Fruit fly (Drosophila melanogaster) whole organism, embryonic: ENCODE results near the gene Pde9.

ENCODE experiments used
- Adf1 ChIP-seq: fragments of 200-800 bp; sonication (Bioruptor generic); IDR thresholded peaks from 2 replicates; pipeline ENCODE4 v1.3.6; 2022; ENCODE audit warnings: missing biosample characterization, missing genetic modification characterization
- B-H2 ChIP-seq: fragments of 200-800 bp; sonication (Bioruptor generic); optimal IDR thresholded peaks from 2 replicates; lab custom pipeline; 2018; ENCODE audit warnings: missing biosample characterization, mild to moderate bottlenecking, missing genetic modification characterization
- CG10209 ChIP-seq: fragments of 200-800 bp; sonication (Bioruptor generic); optimal IDR thresholded peaks from 3 replicates; lab custom pipeline; 2017; ENCODE audit warnings: missing biosample characterization, mild to moderate bottlenecking, missing genetic modification characterization, missing genetic modification reagents
- CG10274 ChIP-seq: fragments of 200-800 bp; sonication (Bioruptor generic); optimal IDR thresholded peaks from 3 replicates; lab custom pipeline; 2017; ENCODE audit warnings: missing biosample characterization, mild to moderate bottlenecking, missing genetic modification characterization
- CG10543 ChIP-seq: fragments of 200-800 bp; sonication (Bioruptor generic); optimal IDR thresholded peaks from 3 replicates; lab custom pipeline; 2017; ENCODE audit warnings: missing biosample characterization, mild to moderate bottlenecking, missing genetic modification characterization, moderate library complexity
- CG12155 ChIP-seq: fragments of 200-800 bp; sonication (Bioruptor generic); optimal IDR thresholded peaks from 3 replicates; lab custom pipeline; 2016; ENCODE audit warnings: missing biosample characterization, missing genetic modification characterization
- CG13424 ChIP-seq: fragments of 200-800 bp; sonication (Bioruptor generic); optimal IDR thresholded peaks from 2 replicates; lab custom pipeline; 2019; ENCODE audit warnings: missing biosample characterization, mild to moderate bottlenecking, missing genetic modification characterization, moderate library complexity
- CG16813 ChIP-seq: fragments of 200-800 bp; sonication (Bioruptor generic); IDR thresholded peaks from 3 replicates; pipeline ENCODE4 v1.3.6; 2022; ENCODE audit warnings: missing biosample characterization, missing genetic modification characterization; ENCODE audit not compliant: partially characterized antibody
- CG18262 ChIP-seq: fragments of 200-800 bp; optimal IDR thresholded peaks from 3 replicates; lab custom pipeline; 2019; ENCODE audit warnings: missing biosample characterization, mild to moderate bottlenecking, missing genetic modification characterization, moderate library complexity
- CG18764 ChIP-seq: fragments of 200-800 bp; sonication (Bioruptor generic); optimal IDR thresholded peaks from 3 replicates; lab custom pipeline; 2016; ENCODE audit warnings: missing biosample characterization, missing genetic modification characterization
- CG2199 ChIP-seq: fragments of 200-800 bp; sonication (Bioruptor generic); IDR thresholded peaks from 3 replicates; pipeline ENCODE4 v1.3.6; 2022; ENCODE audit warnings: missing biosample characterization, missing genetic modification characterization
- CG3163 ChIP-seq: fragments of 200-800 bp; sonication (Bioruptor generic); optimal IDR thresholded peaks from 3 replicates; lab custom pipeline; 2016; ENCODE audit warnings: missing biosample characterization, missing genetic modification characterization
- CG3281 ChIP-seq: fragments of 200-800 bp; sonication (Bioruptor generic); optimal IDR thresholded peaks from 3 replicates; lab custom pipeline; 2017; ENCODE audit warnings: missing biosample characterization, mild to moderate bottlenecking, missing genetic modification characterization
- CG34224 ChIP-seq: fragments of 200-800 bp; sonication (Bioruptor generic); IDR thresholded peaks from 3 replicates; pipeline ENCODE4 v1.3.6; 2022; ENCODE audit warnings: missing biosample characterization, missing genetic modification characterization; ENCODE audit not compliant: partially characterized antibody
- CG4730 ChIP-seq: fragments of 200-800 bp; sonication (Bioruptor generic); IDR thresholded peaks from 2 replicates; pipeline ENCODE4 v1.3.6; 2022; ENCODE audit warnings: missing biosample characterization, missing genetic modification characterization
- CG7786 ChIP-seq: fragments of 200-800 bp; sonication (Bioruptor generic); optimal IDR thresholded peaks from 2 replicates; lab custom pipeline; 2016; ENCODE audit warnings: missing biosample characterization, missing genetic modification characterization
- CG7963 ChIP-seq: fragments of 200-800 bp; sonication (Bioruptor generic); IDR thresholded peaks from 3 replicates; pipeline ENCODE4 v1.3.6; 2022; ENCODE audit warnings: missing biosample characterization, missing genetic modification characterization; ENCODE audit not compliant: partially characterized antibody
- CG9797 ChIP-seq: fragments of 200-800 bp; sonication (Bioruptor generic); optimal IDR thresholded peaks from 3 replicates; lab custom pipeline; 2018; ENCODE audit warnings: missing biosample characterization, mild to moderate bottlenecking, missing genetic modification characterization
- Deaf1 ChIP-seq: fragments of 200-800 bp; optimal IDR thresholded peaks from 3 replicates; lab custom pipeline; 2019; ENCODE audit warnings: missing biosample characterization, mild to moderate bottlenecking, missing genetic modification characterization, moderate library complexity
- Drgx ChIP-seq: fragments of 200-800 bp; sonication (Bioruptor generic); IDR thresholded peaks from 2 replicates; pipeline ENCODE4 v1.3.6; 2022; ENCODE audit warnings: missing biosample characterization, missing genetic modification characterization
- HLH54F ChIP-seq: fragments of 200-800 bp; sonication (Bioruptor generic); optimal IDR thresholded peaks from 3 replicates; lab custom pipeline; 2016; ENCODE audit warnings: missing biosample characterization, missing genetic modification characterization
- Hr39 ChIP-seq: fragments of >200 bp; optimal IDR thresholded peaks from 2 replicates; lab custom pipeline; 2017
- MBD-R2 ChIP-seq: fragments of 200-800 bp; sonication (Bioruptor generic); IDR thresholded peaks from 2 replicates; pipeline ENCODE4 v1.3.6; 2022; ENCODE audit warnings: missing biosample characterization, missing genetic modification characterization
- Med ChIP-seq: fragments of 200-800 bp; sonication (Bioruptor generic); peaks from one replicate; lab custom pipeline; 2016; ENCODE audit warnings: missing biosample characterization, missing genetic modification characterization, mild to moderate bottlenecking, inconsistent platforms, moderate library complexity
- NC2β ChIP-seq: fragments of 200-800 bp; sonication (Bioruptor generic); optimal IDR thresholded peaks from 2 replicates; lab custom pipeline; 2016; ENCODE audit warnings: missing biosample characterization, missing genetic modification characterization
- PHDP ChIP-seq: fragments of 200-800 bp; sonication (Bioruptor generic); optimal IDR thresholded peaks from 3 replicates; lab custom pipeline; 2018; ENCODE audit warnings: missing biosample characterization, mild to moderate bottlenecking, missing genetic modification characterization, moderate library complexity
- Pdp1 ChIP-seq, 2 experiments: fragments of 200-800 bp; sonication (Bioruptor generic); optimal IDR thresholded peaks; 3 replicates each; lab custom pipeline; 2016; ENCODE audit warnings: missing biosample characterization in 2 of 2, missing genetic modification characterization in 2 of 2, mild to moderate bottlenecking in 1 of 2, moderate library complexity in 1 of 2
- Ravus ChIP-seq: fragments of 200-800 bp; sonication (Bioruptor generic); IDR thresholded peaks from 2 replicates; pipeline ENCODE4 v1.3.6; 2022; ENCODE audit warnings: missing biosample characterization, missing genetic modification characterization
- Rfx ChIP-seq: fragments of 200-800 bp; sonication (Bioruptor generic); IDR thresholded peaks from 2 replicates; pipeline ENCODE4 v1.3.6; 2022; ENCODE audit warnings: missing biosample characterization, missing genetic modification characterization
- Sox102F ChIP-seq: fragments of 200-800 bp; sonication (Bioruptor generic); optimal IDR thresholded peaks from 2 replicates; lab custom pipeline; 2018; ENCODE audit warnings: missing biosample characterization, mild to moderate bottlenecking, missing genetic modification characterization, moderate library complexity
- Ssrp ChIP-seq: fragments of 200-800 bp; sonication (Bioruptor generic); optimal IDR thresholded peaks from 2 replicates; lab custom pipeline; 2018; ENCODE audit warnings: missing biosample characterization, mild to moderate bottlenecking, missing genetic modification characterization, moderate library complexity
- ab ChIP-seq: fragments of 200-800 bp; sonication (Bioruptor generic); optimal IDR thresholded peaks from 2 replicates; lab custom pipeline; 2016; ENCODE audit warnings: missing biosample characterization, missing genetic modification characterization
- bsh ChIP-seq, 2 experiments: fragments of 200-800 bp; sonication (Bioruptor generic); optimal IDR thresholded peaks; 2 replicates each; lab custom pipeline; 2017 to 2018; ENCODE audit warnings: mild to moderate bottlenecking in 2 of 2, missing biosample characterization in 2 of 2, missing genetic modification characterization in 2 of 2, moderate library complexity in 1 of 2
- ci ChIP-seq: fragments of 200-800 bp; sonication (Bioruptor generic); IDR thresholded peaks from 3 replicates; pipeline ENCODE4 v1.3.6; 2022; ENCODE audit warnings: missing biosample characterization, missing genetic modification characterization
- dmrt11E ChIP-seq: fragments of 200-800 bp; sonication (Bioruptor generic); optimal IDR thresholded peaks from 3 replicates; lab custom pipeline; 2018; ENCODE audit warnings: missing biosample characterization, mild to moderate bottlenecking, missing genetic modification characterization, moderate library complexity
- dysf ChIP-seq: fragments of 200-800 bp; sonication (Bioruptor generic); IDR thresholded peaks from 3 replicates; pipeline ENCODE4 v1.3.6; 2022; ENCODE audit warnings: missing biosample characterization, missing genetic modification characterization
- fd96Cb ChIP-seq: fragments of 200-800 bp; sonication (Bioruptor generic); optimal IDR thresholded peaks from 2 replicates; lab custom pipeline; 2018; ENCODE audit warnings: missing biosample characterization, mild to moderate bottlenecking, missing genetic modification characterization, moderate library complexity
- gem ChIP-seq: fragments of 200-800 bp; sonication (Bioruptor generic); optimal IDR thresholded peaks from 2 replicates; lab custom pipeline; 2019; ENCODE audit warnings: missing biosample characterization, mild to moderate bottlenecking, missing genetic modification characterization, moderate library complexity
- ham ChIP-seq: fragments of 200-800 bp; sonication (Bioruptor generic); IDR thresholded peaks from 2 replicates; pipeline ENCODE4 v1.3.6; 2022; ENCODE audit warnings: missing biosample characterization, missing genetic modification characterization
- lbe ChIP-seq: fragments of 200-800 bp; sonication (Bioruptor generic); optimal IDR thresholded peaks from 2 replicates; lab custom pipeline; 2016; ENCODE audit warnings: missing biosample characterization, mild to moderate bottlenecking, missing genetic modification characterization
- p53 ChIP-seq: fragments of 200-800 bp; sonication (Bioruptor generic); optimal IDR thresholded peaks from 2 replicates; lab custom pipeline; 2016; ENCODE audit warnings: missing biosample characterization, missing genetic modification characterization
- pan ChIP-seq, 4 experiments: fragments of >200 bp in 3 of 4; fragments of 200-800 bp in 1 of 4; sonication (Bioruptor generic) in 1 of 4; optimal IDR thresholded peaks in 3 of 4; IDR thresholded peaks in 1 of 4; 2 replicates each; pipeline versions ENCODE4 v1.3.6 to Lab custom; 2017 to 2022; ENCODE audit warnings: missing biosample characterization in 2 of 4, missing genetic modification characterization in 2 of 4, mixed read lengths in 1 of 4
- phol ChIP-seq: fragments of 200-800 bp; sonication (Bioruptor generic); optimal IDR thresholded peaks from 3 replicates; lab custom pipeline; 2018; ENCODE audit warnings: missing biosample characterization, mild to moderate bottlenecking, missing genetic modification characterization, moderate library complexity
- sqz ChIP-seq: fragments of 200-800 bp; sonication (Bioruptor generic); optimal IDR thresholded peaks from 3 replicates; lab custom pipeline; 2018; ENCODE audit warnings: missing biosample characterization, mild to moderate bottlenecking, missing genetic modification characterization
- stc ChIP-seq: fragments of 200-800 bp; sonication (Bioruptor generic); IDR thresholded peaks from 2 replicates; pipeline ENCODE4 v1.3.6; 2022; ENCODE audit warnings: missing biosample characterization, missing genetic modification characterization
- twi ChIP-seq: fragments of 200-800 bp; optimal IDR thresholded peaks from 2 replicates; lab custom pipeline; 2019; ENCODE audit warnings: missing biosample characterization, mild to moderate bottlenecking, missing genetic modification characterization, moderate library complexity
- unc-4 ChIP-seq: fragments of 200-800 bp; sonication (Bioruptor generic); IDR thresholded peaks from 2 replicates; pipeline ENCODE4 v1.3.6; 2022; ENCODE audit warnings: missing biosample characterization, missing genetic modification characterization; ENCODE audit not compliant: partially characterized antibody
- unpg ChIP-seq: fragments of 200-800 bp; sonication (Bioruptor generic); optimal IDR thresholded peaks from 3 replicates; lab custom pipeline; 2018; ENCODE audit warnings: missing biosample characterization, mild to moderate bottlenecking, missing genetic modification characterization, moderate library complexity
- zf30C ChIP-seq: fragments of 200-800 bp; sonication (Bioruptor generic); optimal IDR thresholded peaks from 3 replicates; lab custom pipeline; 2018; ENCODE audit warnings: missing biosample characterization, mild to moderate bottlenecking, missing genetic modification characterization

The Pde9 gene

DNA sequence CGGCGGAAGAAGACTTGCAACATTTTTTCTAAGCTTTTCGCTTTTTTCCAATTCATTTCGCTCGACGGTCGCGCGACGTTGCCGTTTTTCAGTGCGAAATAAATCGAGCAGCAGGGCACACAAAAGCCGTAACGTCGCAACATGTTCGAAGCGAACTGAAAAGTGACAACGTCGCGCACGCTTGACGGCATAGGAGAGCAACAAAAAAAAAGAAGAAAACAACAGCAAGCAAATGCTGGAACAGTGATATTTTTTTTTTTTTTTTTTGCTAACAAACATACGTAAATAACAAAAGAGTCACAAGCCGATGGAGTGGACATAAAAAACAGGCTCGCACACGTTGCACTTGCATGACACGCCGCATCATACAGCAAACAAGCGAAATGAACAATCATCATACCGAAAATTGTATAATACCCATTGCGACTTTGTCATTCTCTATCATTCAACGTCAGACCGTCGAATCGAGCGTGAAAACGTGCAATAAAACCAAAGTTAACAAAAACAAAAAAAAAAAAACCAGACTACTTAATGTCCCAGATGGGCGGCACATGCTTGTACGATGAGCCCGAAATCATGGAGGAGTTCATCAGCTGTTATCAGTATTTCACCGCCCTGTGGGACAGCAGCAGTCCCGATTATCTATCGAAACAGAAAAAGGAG is 153.0 kb downstream of the Pde9 start, which contains the start of gene CG4004 (continued):
- TF ChIP-seq CG13424 (tag; lab: Kevin White, UChicago) (peak; percentile 68), CG4730 (GFP tag; lab: Robert Waterston, UW) (no peak), Sox102F (peak; percentile 19), lbe (GFP tag; lab: Kevin White, UChicago) (peak; percentile 28), CG18262 (tag; lab: Kevin White, UChicago) (no peak), fd96Cb (tag; lab: Kevin White, UChicago) (no peak), CG34224 (GFP tag; lab: Robert Waterston, UW) (no peak), p53 (GFP tag; lab: Kevin White, UChicago) (no peak), unc-4 (GFP tag; lab: Robert Waterston, UW) (no peak), Ssrp (peak; percentile 3), Deaf1 (tag; lab: Kevin White, UChicago) (no peak), CG10274 (GFP tag; lab: Kevin White, UChicago) (no peak), CG12155 (GFP tag; lab: Kevin White, UChicago) (no peak), CG7786 (GFP tag; lab: Kevin White, UChicago) (no peak), CG3281 (GFP tag; lab: Kevin White, UChicago) (no peak), phol (tag; lab: Kevin White, UChicago) (peak; percentile 58), ham (GFP tag; lab: Robert Waterston, UW) (no peak), ab (GFP tag; lab: Kevin White, UChicago) (no peak), MBD-R2 (GFP tag; lab: Robert Waterston, UW) (no peak), zf30C (GFP tag; lab: Kevin White, UChicago) (peak; percentile 49), gem (peak; percentile 40), unpg (peak; percentile 12), NC2β (GFP tag; lab: Kevin White, UChicago) (no peak), PHDP (tag; lab: Kevin White, UChicago) (no peak), CG7963 (GFP tag; lab: Robert Waterston, UW) (no peak), CG3163 (GFP tag; lab: Kevin White, UChicago) (no peak), CG2199 (GFP tag; lab: Robert Waterston, UW) (no peak), CG10543 (GFP tag; lab: Kevin White, UChicago) (no peak), CG16813 (GFP tag; lab: Robert Waterston, UW) (0 out of 3 replicates have a peak, but pooled peaks have one; percentile 34), B-H2 (GFP tag; lab: Kevin White, UChicago) (no peak), ci (GFP tag; lab: Robert Waterston, UW) (no peak), CG18764 (GFP tag; lab: Kevin White, UChicago) (peak; percentile 70), HLH54F (GFP tag; lab: Kevin White, UChicago) (no peak), stc (GFP tag; lab: Robert Waterston, UW) (no peak), Pdp1 (GFP tag; optimal IDR thresholded peaks at IDR 0.05; lab: Kevin White, UChicago) (peak in 1 of 2 experiments; percentile 74), Ravus (GFP tag; lab: Robert Waterston, UW) (no peak), pan (optimal IDR thresholded peaks at IDR 0.05; lab: Kevin White, UChicago) (no peak), pan (GFP tag; optimal IDR thresholded peaks at IDR 0.05 in 1 of 2, IDR thresholded peaks at IDR 0.05 in 1 of 2) (peak in 1 of 2 experiments; percentile 34), bsh (GFP tag; optimal IDR thresholded peaks at IDR 0.05; lab: Kevin White, UChicago) (peak in 1 of 2 experiments; percentile 48), dmrt11E (tag; lab: Kevin White, UChicago) (peak; percentile 43), Med (GFP tag; lab: Kevin White, UChicago) (peak; percentile 31), twi (tag; lab: Kevin White, UChicago) (peak; percentile 79), sqz (GFP tag; lab: Kevin White, UChicago) (peak; percentile 33), CG10209 (no peak), dysf (GFP tag; lab: Robert Waterston, UW) (no peak), Drgx (GFP tag; lab: Robert Waterston, UW) (peak; percentile 82), Hr39 (lab: Kevin White, UChicago) (no peak), Rfx (0 out of 2 replicates have a peak, but pooled peaks have one; percentile 7), CG9797 (GFP tag; lab: Kevin White, UChicago) (no peak), Adf1 (peak; percentile 65)
